Fruit fly (Drosophila melanogaster): ENCODE measurements around the gene Ddc.

The Ddc gene

dm6 chr2L:19074099-19074828, 45.8 kb downstream of the Ddc start, which contains the start of gene CG17572:
CG17572 (minus strand) TSS chr2L:19074149.
- TF ChIP-seq CTCF (optimal IDR thresholded peaks at IDR 0.05), result no peak
- no peak for TF ChIP-seq CG8478 (optimal IDR thresholded peaks at IDR 0.05)

dm6 chr2L:19071713-19072112, 48.4 kb downstream of the Ddc start:
- TF ChIP-seq CTCF (optimal IDR thresholded peaks at IDR 0.05) (no peak), CG8478 (optimal IDR thresholded peaks at IDR 0.05) (no peak)

- no peak for TF ChIP-seq CTCF (optimal IDR thresholded peaks at IDR 0.05)
- TF ChIP-seq CG8478 (optimal IDR thresholded peaks at IDR 0.05), result no peak
These were observed 50.5 kb downstream of the Ddc start, which contains the start of gene CG10702 for dm6 chr2L:19069548-19070145. CG10702 (minus strand) TSS chr2L:19069851.

DNA sequence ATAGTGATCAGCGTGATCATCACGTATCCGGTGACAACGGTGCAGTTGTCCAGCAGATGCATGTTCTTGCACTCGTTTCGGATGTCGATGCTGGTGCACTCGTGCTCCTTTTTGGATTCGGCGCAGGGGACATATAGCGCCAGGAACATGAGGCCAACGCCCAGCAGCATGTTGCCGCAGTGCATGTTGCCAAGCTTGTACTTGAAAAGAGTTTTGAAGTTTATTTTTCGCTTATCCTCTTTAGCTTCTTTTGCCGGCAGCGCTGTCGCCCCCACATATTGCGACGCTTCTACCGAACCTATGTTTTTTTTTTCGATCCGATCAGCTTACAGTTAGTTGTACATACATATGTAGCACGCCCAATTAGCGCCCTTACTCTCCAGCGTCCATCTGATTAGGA, 51.7 kb downstream of the Ddc start:
- TF ChIP-seq CG8478 (optimal IDR thresholded peaks at IDR 0.05), result no peak
- no peak for TF ChIP-seq CTCF (optimal IDR thresholded peaks at IDR 0.05)
